Worm (Caenorhabditis elegans): ENCODE measurements around the gene oef-1.

oef-1 gene

DNA sequence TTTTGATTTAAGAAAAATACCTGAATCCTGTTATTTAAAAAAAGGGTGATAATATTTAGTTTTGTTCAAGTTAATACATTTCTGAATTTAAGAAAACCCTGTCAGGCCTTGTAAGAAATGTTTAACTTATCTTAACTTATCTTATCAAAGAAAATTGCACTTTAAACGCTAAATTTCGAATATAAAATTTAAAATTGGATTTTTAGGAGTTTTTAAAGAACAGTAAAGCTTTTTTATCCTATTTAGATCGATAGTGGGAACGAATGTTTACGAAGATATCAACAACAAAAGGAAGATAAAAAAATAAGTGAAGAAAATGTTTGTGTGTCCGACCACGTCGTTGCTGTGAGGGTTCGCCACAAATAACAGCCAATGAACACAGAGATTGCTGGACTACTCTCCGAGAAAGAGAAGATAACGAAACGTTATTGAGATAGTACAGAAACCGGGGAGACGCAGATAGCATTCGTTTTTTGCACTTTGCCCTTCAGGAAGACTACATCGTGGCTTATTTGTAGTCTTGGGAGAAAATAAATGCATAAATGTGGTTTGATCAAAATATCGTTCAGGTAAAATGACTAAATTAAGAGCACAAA lies 4.8 kb downstream of the oef-1 start, which contains the start of gene dif-1:
Gene dif-1, minus strand, starts transcription at position 51 of the 596 bp plus-strand sequence.
- no peak for TF ChIP-seq cnd-1 (tag; optimal IDR thresholded peaks at IDR 0.05)
- no peak for TF ChIP-seq zip-8 (tag; optimal IDR thresholded peaks at IDR 0.05)
- no peak for TF ChIP-seq nhr-76 (tag; optimal IDR thresholded peaks at IDR 0.05)
- TF ChIP-seq nhr-12 (tag; optimal IDR thresholded peaks at IDR 0.05): peak; percentile 90
- TF ChIP-seq blmp-1 (tag; optimal IDR thresholded peaks at IDR 0.05): no peak
- TF ChIP-seq unc-39 (tag; optimal IDR thresholded peaks at IDR 0.05): no peak
- TF ChIP-seq ces-1 (GFP tag; optimal IDR thresholded peaks at IDR 0.05): no peak
- no peak for TF ChIP-seq unc-120 (tag; optimal IDR thresholded peaks at IDR 0.05; ENCODE audit: poor library complexity, severe bottlenecking)

ce11 chrIV:7554351-7554750 lies 6.1 kb downstream of the oef-1 start, which contains the start of gene F49E8.6:
TSS of gene F49E8.6 (minus strand) at chrIV:7554667.
- TF ChIP-seq unc-120 (tag; optimal IDR thresholded peaks at IDR 0.05; ENCODE audit: poor library complexity, severe bottlenecking) (no peak), drap-1 (GFP tag; optimal IDR thresholded peaks at IDR 0.05) (no peak), ceh-39 (tag; optimal IDR thresholded peaks at IDR 0.05) (no peak), nhr-12 (tag; optimal IDR thresholded peaks at IDR 0.05) (no peak), M03D4.4 (tag; optimal IDR thresholded peaks at IDR 0.05) (no peak), lin-13 (tag; optimal IDR thresholded peaks at IDR 0.05) (no peak), hlh-1 (tag; optimal IDR thresholded peaks at IDR 0.05) (no peak), lsy-2 (tag; optimal IDR thresholded peaks at IDR 0.05) (no peak), snpc-4 (tag; optimal IDR thresholded peaks at IDR 0.05) (no peak), tbx-8 (GFP tag; optimal IDR thresholded peaks at IDR 0.05) (no peak)

DNA sequence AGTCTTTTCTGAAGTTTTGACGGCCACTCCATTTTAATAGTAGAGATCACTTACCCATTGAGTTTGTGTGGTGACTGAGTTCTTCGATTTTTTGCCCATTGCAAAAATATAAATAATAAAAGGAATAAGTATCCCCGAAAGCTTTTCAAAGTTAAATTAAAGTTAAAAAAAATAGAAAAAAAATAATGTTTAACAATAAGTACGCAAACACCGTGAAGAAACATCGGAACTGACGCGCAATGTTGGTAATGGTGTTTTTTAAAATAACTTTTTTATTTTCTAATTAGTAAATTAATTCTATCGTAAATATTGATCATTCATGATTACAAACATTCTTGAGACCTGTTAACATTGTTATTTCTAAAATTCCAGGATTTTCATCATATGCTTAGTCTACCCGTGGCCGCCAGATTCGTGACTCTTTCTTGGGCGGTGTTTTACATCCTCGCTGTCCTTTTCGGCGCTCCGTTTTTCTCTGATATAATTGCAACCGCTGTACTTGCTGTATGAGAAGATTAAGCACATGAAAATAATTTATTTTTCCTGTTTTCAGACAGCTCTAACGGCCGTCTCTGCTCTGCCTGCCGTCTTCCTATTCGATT lies 8.1 kb downstream of the oef-1 start, which contains the start of the genes F49E8.7, F49E8.8 and nprl-2:
Gene F49E8.7, minus strand, starts transcription at position 101 of the 602 bp plus-strand sequence.
Gene F49E8.8, plus strand, starts transcription at position 373 of the 602 bp plus-strand sequence.
Gene nprl-2, plus strand, starts transcription at position 552 of the 602 bp plus-strand sequence.
- TF ChIP-seq flh-1 (GFP tag; optimal IDR thresholded peaks at IDR 0.05) (no peak), blmp-1 (tag; optimal IDR thresholded peaks at IDR 0.05) (no peak), ces-1 (GFP tag; optimal IDR thresholded peaks at IDR 0.05) (no peak), M03D4.4 (tag; optimal IDR thresholded peaks at IDR 0.05) (no peak), nhr-76 (tag; optimal IDR thresholded peaks at IDR 0.05) (no peak), sptf-1 (tag; optimal IDR thresholded peaks at IDR 0.05) (no peak), lin-13 (tag; optimal IDR thresholded peaks at IDR 0.05) (no peak), drap-1 (GFP tag; optimal IDR thresholded peaks at IDR 0.05) (no peak), nhr-12 (tag; optimal IDR thresholded peaks at IDR 0.05) (no peak), mep-1 (tag; optimal IDR thresholded peaks at IDR 0.05) (no peak)

DNA sequence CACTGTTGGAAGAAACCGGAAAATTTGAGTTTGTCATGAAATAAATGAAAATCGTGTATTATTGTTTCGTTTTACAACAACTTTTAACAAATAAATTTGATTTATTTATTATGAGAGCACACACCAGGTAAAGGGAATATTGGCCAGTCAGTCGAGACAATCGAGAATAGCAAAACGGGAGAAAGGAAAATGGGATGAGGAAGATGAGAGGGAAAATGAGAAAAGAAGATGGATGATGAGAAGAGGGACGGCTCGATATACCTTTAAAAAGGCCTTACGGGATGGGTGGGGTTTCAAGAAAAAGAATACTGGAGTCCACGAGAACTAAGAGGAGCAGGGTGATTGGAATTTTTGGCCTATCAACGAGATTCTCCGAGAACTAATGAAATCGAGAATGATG lies 10.4 kb downstream of the oef-1 start:
- TF ChIP-seq M03D4.4 (tag; optimal IDR thresholded peaks at IDR 0.05) (no peak), unc-39 (tag; optimal IDR thresholded peaks at IDR 0.05) (no peak), unc-120 (tag; optimal IDR thresholded peaks at IDR 0.05; ENCODE audit: poor library complexity, severe bottlenecking) (no peak), ceh-83 (GFP tag; optimal IDR thresholded peaks at IDR 0.05) (no peak), lsy-2 (tag; optimal IDR thresholded peaks at IDR 0.05) (no peak), nhr-76 (tag; optimal IDR thresholded peaks at IDR 0.05) (no peak), zip-8 (tag; optimal IDR thresholded peaks at IDR 0.05) (no peak), lin-32 (GFP tag; optimal IDR thresholded peaks at IDR 0.05) (no peak), nhr-12 (tag; optimal IDR thresholded peaks at IDR 0.05) (no peak), sem-2 (GFP tag; optimal IDR thresholded peaks at IDR 0.05) (no peak), pha-4 (tag; optimal IDR thresholded peaks at IDR 0.05) (no peak), flh-1 (GFP tag; optimal IDR thresholded peaks at IDR 0.05) (no peak), ceh-39 (tag; optimal IDR thresholded peaks at IDR 0.05) (no peak), snpc-4 (tag; optimal IDR thresholded peaks at IDR 0.05) (no peak), sptf-1 (tag; optimal IDR thresholded peaks at IDR 0.05) (no peak), mls-2 (tag; optimal IDR thresholded peaks at IDR 0.05) (no peak), lin-13 (tag; optimal IDR thresholded peaks at IDR 0.05) (no peak), tbx-8 (GFP tag; optimal IDR thresholded peaks at IDR 0.05) (no peak), hlh-1 (tag; optimal IDR thresholded peaks at IDR 0.05) (no peak), nhr-237 (tag; optimal IDR thresholded peaks at IDR 0.05) (no peak)

DNA sequence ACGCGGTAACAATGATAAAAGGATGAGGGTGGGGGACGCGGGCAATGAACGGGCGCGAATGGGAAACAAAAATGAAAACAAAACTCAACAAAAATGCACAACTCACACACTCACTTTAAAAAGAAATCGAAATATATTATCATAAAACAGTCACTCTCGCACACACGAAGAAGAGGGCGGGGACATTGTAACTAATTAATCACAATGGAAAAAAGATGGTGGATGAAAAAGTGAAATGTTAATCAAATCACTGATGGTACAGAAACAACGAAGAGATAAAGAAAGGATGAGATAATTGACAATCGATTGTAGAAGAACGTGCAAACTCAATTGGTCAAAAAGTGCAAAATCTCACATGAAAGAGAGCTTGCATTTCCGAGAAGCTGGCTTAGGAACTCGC lies 11.0 kb downstream of the oef-1 start:
- TF ChIP-seq nhr-12 (tag; optimal IDR thresholded peaks at IDR 0.05) (no peak), nhr-28 (tag; optimal IDR thresholded peaks at IDR 0.05) (no peak), elt-3 (tag; optimal IDR thresholded peaks at IDR 0.05) (no peak), ceh-83 (GFP tag; optimal IDR thresholded peaks at IDR 0.05) (no peak), lsy-2 (tag; optimal IDR thresholded peaks at IDR 0.05) (no peak)

Data from whole organism, mixed stage, embryonic.